Worm (Caenorhabditis elegans) whole organism, midembryonic: ENCODE results near the gene hap-1.

ENCODE experiments used
- T22C8.4 ChIP-seq: fragments of 200-800 bp; sonication (Bioruptor generic); IDR thresholded peaks from 2 replicates; pipeline ENCODE4 v1.3.6; 2022; ENCODE audit warnings: missing genetic modification characterization, missing compliant biosample characterization
- cog-1 ChIP-seq: sonication (generic microtip); optimal IDR thresholded peaks from 2 replicates; lab custom pipeline; 2016; ENCODE audit warnings: missing genetic modification characterization, missing compliant biosample characterization
- flt-1 ChIP-seq: fragments of 200-800 bp; sonication (Bioruptor generic); IDR thresholded peaks from 2 replicates; pipeline ENCODE4 v1.3.6; 2022; ENCODE audit warnings: missing genetic modification characterization, missing compliant biosample characterization
- klf-2 ChIP-seq: fragments of 200-800 bp; sonication (Bioruptor generic); conservative IDR thresholded peaks from 2 replicates; pipeline ENCODE4 v1.3.6; 2022; ENCODE audit warnings: missing genetic modification reagents, missing genetic modification characterization, missing compliant biosample characterization
- med-1 ChIP-seq: sonication (generic microtip); optimal IDR thresholded peaks from 2 replicates; lab custom pipeline; 2017; ENCODE audit warnings: missing genetic modification characterization, mild to moderate bottlenecking, missing compliant biosample characterization, antibody characterized with exemption, missing genetic modification reagents; ENCODE audit not compliant: insufficient read depth
- ref-1 ChIP-seq: fragments of 200-800 bp; sonication (Bioruptor generic); conservative IDR thresholded peaks from 2 replicates; pipeline ENCODE4 v1.3.6; 2022; ENCODE audit warnings: missing genetic modification reagents, missing genetic modification characterization, missing compliant biosample characterization
- tab-1 ChIP-seq: fragments of 200-800 bp; sonication (Bioruptor generic); IDR thresholded peaks from 2 replicates; pipeline ENCODE4 v1.3.6; 2022; ENCODE audit warnings: missing genetic modification characterization, missing compliant biosample characterization
- ztf-23 ChIP-seq: fragments of 200-800 bp; sonication (Bioruptor generic); IDR thresholded peaks from 2 replicates; pipeline ENCODE4 v1.3.6; 2022; ENCODE audit warnings: missing genetic modification reagents, missing genetic modification characterization, missing compliant biosample characterization
- ztf-29 ChIP-seq: fragments of 200-800 bp; sonication (Bioruptor generic); IDR thresholded peaks from 2 replicates; pipeline ENCODE4 v1.3.6; 2022; ENCODE audit warnings: missing genetic modification reagents, missing genetic modification characterization, missing compliant biosample characterization

DNA sequence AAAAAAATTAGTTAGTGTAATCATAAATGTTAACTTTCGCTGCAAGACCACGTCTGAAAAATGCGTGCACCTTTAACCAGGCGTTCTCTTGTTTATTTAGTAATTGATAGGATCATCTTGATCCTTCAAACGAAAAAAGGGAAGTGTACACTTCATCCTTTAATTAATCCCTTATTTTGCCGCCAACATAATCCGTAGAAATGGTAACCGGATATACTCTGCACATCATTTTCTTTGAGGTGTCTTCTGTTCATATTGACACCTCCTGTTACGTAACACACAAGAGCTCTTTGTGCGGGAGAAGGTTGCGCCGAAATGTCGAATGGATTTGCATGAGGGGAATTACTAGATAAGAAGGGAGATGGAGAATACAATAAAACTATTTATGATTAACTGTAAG is 15.0 kb upstream of the hap-1 start:
- TF ChIP-seq T22C8.4 (no peak), tab-1 (GFP tag; lab: Robert Waterston, UW) (no peak), ztf-23 (GFP tag; lab: Robert Waterston, UW) (no peak), klf-2 (GFP tag; lab: Robert Waterston, UW) (no peak), ref-1 (GFP tag; lab: Robert Waterston, UW) (no peak), flt-1 (GFP tag; lab: Robert Waterston, UW) (no peak), med-1 (GFP tag; lab: Kevin White, UChicago) (no peak), ztf-29 (GFP tag; lab: Robert Waterston, UW) (no peak), cog-1 (tag; lab: Kevin White, UChicago) (no peak)
